Fruit fly (Drosophila melanogaster) whole organism, pupa: ENCODE results near the gene CG31010.

Experiments
- CG10348 ChIP-seq: fragments of 200-800 bp; sonication (Bioruptor generic); IDR thresholded peaks from 2 replicates; pipeline ENCODE4 v1.3.6; 2022; ENCODE audit warnings: missing biosample characterization, missing genetic modification characterization
- CG12605 ChIP-seq: fragments of 200-800 bp; sonication (Bioruptor generic); IDR thresholded peaks from 2 replicates; pipeline ENCODE4 v1.3.6; 2022; ENCODE audit warnings: missing biosample characterization, missing genetic modification characterization
- CG13204 ChIP-seq: fragments of 200-800 bp; sonication (Bioruptor generic); optimal IDR thresholded peaks from 2 replicates; lab custom pipeline; 2018; ENCODE audit warnings: missing biosample characterization, mild to moderate bottlenecking, missing genetic modification characterization, moderate library complexity
- CG14655 ChIP-seq: fragments of 200-800 bp; sonication (Bioruptor generic); optimal IDR thresholded peaks from 3 replicates; lab custom pipeline; 2017; ENCODE audit warnings: mild to moderate bottlenecking, missing biosample characterization, missing genetic modification reagents, missing genetic modification characterization
- CG17806 ChIP-seq: fragments of 200-800 bp; sonication (Bioruptor generic); optimal IDR thresholded peaks from 2 replicates; lab custom pipeline; 2018; ENCODE audit warnings: missing biosample characterization, mild to moderate bottlenecking, missing genetic modification characterization, moderate library complexity
- CG32121 ChIP-seq: fragments of 200-800 bp; sonication (Bioruptor generic); IDR thresholded peaks from 2 replicates; pipeline ENCODE4 v1.3.6; 2022; ENCODE audit warnings: missing biosample characterization, missing genetic modification characterization
- CG34367 ChIP-seq: fragments of 200-800 bp; sonication (Bioruptor generic); optimal IDR thresholded peaks from 2 replicates; lab custom pipeline; 2018; ENCODE audit warnings: missing biosample characterization, mild to moderate bottlenecking, missing genetic modification characterization
- CG4496 ChIP-seq: fragments of 200-800 bp; sonication (Bioruptor generic); IDR thresholded peaks from 3 replicates; pipeline ENCODE4 v1.3.6; 2022; ENCODE audit warnings: missing biosample characterization, missing genetic modification characterization
- CG8159 ChIP-seq: fragments of 200-800 bp; sonication (Bioruptor generic); optimal IDR thresholded peaks from 3 replicates; lab custom pipeline; 2018; ENCODE audit warnings: missing biosample characterization, mild to moderate bottlenecking, missing genetic modification characterization, moderate library complexity
- CG8301 ChIP-seq: fragments of 200-800 bp; sonication (Bioruptor generic); optimal IDR thresholded peaks from 2 replicates; lab custom pipeline; 2018; ENCODE audit warnings: missing biosample characterization, mild to moderate bottlenecking, missing genetic modification characterization
- CG9948 ChIP-seq: fragments of 200-800 bp; sonication (Bioruptor generic); optimal IDR thresholded peaks from 2 replicates; lab custom pipeline; 2018; ENCODE audit warnings: missing biosample characterization, mild to moderate bottlenecking, missing genetic modification characterization, moderate library complexity
- D1 ChIP-seq: fragments of 200-800 bp; sonication (Bioruptor generic); optimal IDR thresholded peaks from 2 replicates; lab custom pipeline; 2018; ENCODE audit warnings: missing biosample characterization, mild to moderate bottlenecking, missing genetic modification characterization, moderate library complexity
- EcR ChIP-seq: fragments of 200-800 bp; sonication (Bioruptor generic); optimal IDR thresholded peaks from 3 replicates; lab custom pipeline; 2019; ENCODE audit warnings: missing biosample characterization, missing genetic modification characterization, mild to moderate bottlenecking, moderate library complexity, missing genetic modification reagents
- Ets98B ChIP-seq: fragments of 200-800 bp; sonication (Bioruptor generic); IDR thresholded peaks from 2 replicates; pipeline ENCODE4 v1.3.6; 2022; ENCODE audit warnings: missing biosample characterization, missing genetic modification characterization
- Pif1A ChIP-seq: fragments of 200-800 bp; sonication (Bioruptor generic); optimal IDR thresholded peaks from 3 replicates; lab custom pipeline; 2016; ENCODE audit warnings: missing biosample characterization, missing genetic modification characterization
- Pif1B ChIP-seq: fragments of 200-800 bp; sonication (Bioruptor generic); optimal IDR thresholded peaks from 3 replicates; lab custom pipeline; 2016; ENCODE audit warnings: missing biosample characterization, missing genetic modification characterization
- Snoo ChIP-seq: fragments of 200-800 bp; sonication (Bioruptor generic); optimal IDR thresholded peaks from 3 replicates; lab custom pipeline; 2017; ENCODE audit warnings: missing biosample characterization, mild to moderate bottlenecking, missing genetic modification characterization, inconsistent platforms
- fd96Ca ChIP-seq: fragments of 200-800 bp; sonication (Bioruptor generic); IDR thresholded peaks from 3 replicates; pipeline ENCODE4 v1.3.6; 2022; ENCODE audit warnings: missing biosample characterization, missing genetic modification characterization
- gl ChIP-seq: fragments of 200-800 bp; sonication (Bioruptor generic); optimal IDR thresholded peaks from 2 replicates; lab custom pipeline; 2018; ENCODE audit warnings: missing biosample characterization, mild to moderate bottlenecking, missing genetic modification characterization
- rn ChIP-seq: fragments of 200-800 bp; sonication (Bioruptor generic); IDR thresholded peaks from 2 replicates; pipeline ENCODE4 v1.3.6; 2022; ENCODE audit warnings: missing biosample characterization, missing genetic modification characterization

Gene CG31010

dm6 chr3R:30706021-30706420, at the start of gene CG31010:
TSS of gene CG31010 (minus strand) at chr3R:30706121.
- TF ChIP-seq CG32121 (no peak), CG8301 (tag; lab: Kevin White, UChicago) (no peak), Snoo (tag; lab: Kevin White, UChicago) (no peak), CG10348 (no peak), CG9948 (tag; lab: Kevin White, UChicago) (no peak), rn (GFP tag; lab: Robert Waterston, UW) (no peak), CG34367 (no peak), D1 (tag; lab: Kevin White, UChicago) (no peak), CG8159 (tag; lab: Kevin White, UChicago) (no peak)

dm6 chr3R:30754488-30755223, 48.7 kb upstream of the CG31010 start:
- TF ChIP-seq EcR (GFP tag; lab: Kevin White, UChicago), result no peak
- no peak for TF ChIP-seq D1 (tag; lab: Kevin White, UChicago)
- no peak for TF ChIP-seq Ets98B
- TF ChIP-seq CG8301 (tag; lab: Kevin White, UChicago), result no peak
- no peak for TF ChIP-seq Pif1A (GFP tag; lab: Kevin White, UChicago)
- no peak for TF ChIP-seq fd96Ca (GFP tag; lab: Robert Waterston, UW)
- TF ChIP-seq CG17806 (tag; lab: Kevin White, UChicago), result no peak
- TF ChIP-seq CG10348, result no peak
- TF ChIP-seq Pif1B (GFP tag; lab: Kevin White, UChicago), result no peak
- no peak for TF ChIP-seq CG34367
- no peak for TF ChIP-seq gl (tag; lab: Kevin White, UChicago)
- TF ChIP-seq CG9948 (tag; lab: Kevin White, UChicago), result no peak

- TF ChIP-seq Ets98B, result no peak
- no peak for TF ChIP-seq Pif1A (GFP tag; lab: Kevin White, UChicago)
- TF ChIP-seq CG12605 (GFP tag; lab: Robert Waterston, UW), result no peak
- no peak for TF ChIP-seq rn (GFP tag; lab: Robert Waterston, UW)
- no peak for TF ChIP-seq D1 (tag; lab: Kevin White, UChicago)
- TF ChIP-seq CG8301 (tag; lab: Kevin White, UChicago), result no peak
- no peak for TF ChIP-seq fd96Ca (GFP tag; lab: Robert Waterston, UW)
- TF ChIP-seq CG14655 (GFP tag; lab: Kevin White, UChicago), result no peak
- no peak for TF ChIP-seq CG10348
- TF ChIP-seq EcR (GFP tag; lab: Kevin White, UChicago), result no peak
- TF ChIP-seq, all 21 proteins: peak for 0
These were observed 45.0 kb upstream of the CG31010 start for dm6 chr3R:30750898-30751297.

DNA sequence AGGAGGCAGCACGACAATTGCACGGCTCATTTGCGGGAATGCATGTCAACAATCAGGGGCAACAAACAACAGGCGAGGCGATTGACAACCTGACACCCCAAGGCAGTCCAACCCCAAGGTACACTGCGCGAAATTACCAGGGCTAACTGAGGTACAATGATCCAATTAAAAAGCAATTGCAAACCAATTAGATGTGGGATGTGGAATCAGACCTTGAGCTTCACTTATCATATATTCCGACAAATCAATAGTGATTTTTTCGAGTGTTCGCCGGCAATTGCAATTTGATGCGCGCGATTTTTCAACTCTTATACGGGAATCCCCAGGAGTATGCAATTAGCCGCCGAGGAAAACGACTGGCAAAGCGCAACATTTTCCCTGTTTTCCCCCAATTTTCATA, 41.1 kb upstream of the CG31010 start:
- TF ChIP-seq gl (tag; lab: Kevin White, UChicago) (no peak), Ets98B (0 out of 2 replicates have a peak, but pooled peaks have one; percentile 22), CG8301 (tag; lab: Kevin White, UChicago) (no peak), CG32121 (peak; percentile 30; the same call in 1 of the 2 replicates), D1 (tag; lab: Kevin White, UChicago) (no peak), CG12605 (GFP tag; lab: Robert Waterston, UW) (no peak), CG4496 (GFP tag; lab: Robert Waterston, UW) (peak; percentile 68; the same call in 2 of the 3 replicates)
- TF ChIP-seq, all 21 proteins: peak for 3

DNA sequence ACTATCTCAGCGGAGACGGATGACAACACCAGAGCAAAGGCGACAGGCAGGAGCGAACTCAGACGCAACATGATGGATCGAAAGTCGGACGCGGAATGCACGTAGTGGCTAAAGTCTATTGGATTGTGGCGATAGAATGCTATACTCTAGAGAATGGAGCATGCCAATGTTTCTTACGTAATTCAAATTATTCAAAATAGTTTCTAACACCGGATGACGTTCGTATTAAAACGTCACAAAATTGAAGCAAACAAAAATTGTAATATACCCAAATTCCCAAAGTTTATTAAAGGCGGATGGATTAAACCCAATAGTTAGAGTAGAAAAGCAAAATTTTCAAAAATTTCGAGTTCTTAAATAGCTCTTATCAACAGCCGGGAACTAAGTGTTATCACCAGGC, 40.3 kb upstream of the CG31010 start, which contains the start of gene Npc2h:
Npc2h (minus strand) TSS at position 101 of the 400 bp plus-strand sequence.
- TF ChIP-seq CG14655 (GFP tag; lab: Kevin White, UChicago) (peak; percentile 4), fd96Ca (GFP tag; lab: Robert Waterston, UW) (no peak)

DNA sequence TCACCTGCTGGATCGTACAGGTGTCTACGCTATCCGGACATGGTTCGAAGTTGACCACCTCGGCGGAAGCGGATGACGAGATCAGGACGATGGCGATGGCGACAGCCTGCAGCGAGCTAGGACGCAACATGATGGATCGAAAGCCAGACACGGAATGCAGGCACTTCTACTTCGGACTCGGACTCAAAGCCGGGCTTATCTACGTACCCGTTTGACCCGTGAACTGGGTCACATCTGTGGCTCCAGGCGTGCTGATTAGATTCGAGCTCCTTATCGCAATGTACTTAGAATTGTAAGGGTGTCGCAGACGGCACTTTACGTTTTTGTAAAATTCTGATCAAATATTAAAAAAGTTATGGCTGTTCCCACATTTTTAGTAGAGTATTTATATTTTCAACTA, 39.2 kb upstream of the CG31010 start, which contains the start of gene Npc2g:
Npc2g (minus strand) TSS at position 160 of the 400 bp plus-strand sequence.
- TF ChIP-seq CG13204 (GFP tag; lab: Kevin White, UChicago), result no peak
- no peak for TF ChIP-seq fd96Ca (GFP tag; lab: Robert Waterston, UW)
- TF ChIP-seq Pif1A (GFP tag; lab: Kevin White, UChicago), result no peak
- TF ChIP-seq CG17806 (tag; lab: Kevin White, UChicago), result no peak
- no peak for TF ChIP-seq CG34367
- TF ChIP-seq CG12605 (GFP tag; lab: Robert Waterston, UW), result no peak
- TF ChIP-seq Pif1B (GFP tag; lab: Kevin White, UChicago), result no peak
- TF ChIP-seq D1 (tag; lab: Kevin White, UChicago), result no peak
- TF ChIP-seq EcR (GFP tag; lab: Kevin White, UChicago), result no peak
- TF ChIP-seq CG10348, result no peak
- TF ChIP-seq Snoo (tag; lab: Kevin White, UChicago), result no peak
- TF ChIP-seq Ets98B, result no peak

dm6 chr3R:30742580-30742979, 36.7 kb upstream of the CG31010 start, which contains the start of gene CG15543:
TSS of gene CG15543 (plus strand) at chr3R:30742880.
- no peak for TF ChIP-seq CG4496 (GFP tag; lab: Robert Waterston, UW)
- TF ChIP-seq Snoo (tag; lab: Kevin White, UChicago), result no peak
- TF ChIP-seq D1 (tag; lab: Kevin White, UChicago), result no peak
- no peak for TF ChIP-seq CG8301 (tag; lab: Kevin White, UChicago)
- TF ChIP-seq Ets98B, result no peak
- TF ChIP-seq rn (GFP tag; lab: Robert Waterston, UW), result no peak
- no peak for TF ChIP-seq gl (tag; lab: Kevin White, UChicago)
